Fruit fly (Drosophila melanogaster) whole organism, embryonic: ENCODE measurements around the gene slp1.
A peak's percentile ranks its signal among the peaks of the same experiment; 100 is the strongest.

Experiments used
- Atf6 ChIP-seq: fragments of 200-800 bp; sonication (Bioruptor generic); IDR thresholded peaks from 2 replicates; pipeline ENCODE4 v1.3.6; 2022; ENCODE audit warnings: missing biosample characterization, missing genetic modification characterization
- CG10321 ChIP-seq: fragments of 200-800 bp; sonication (Bioruptor generic); IDR thresholded peaks from 2 replicates; pipeline ENCODE4 v1.3.6; 2022; ENCODE audit warnings: missing biosample characterization, missing genetic modification characterization
- CG10431 ChIP-seq: fragments of 200-800 bp; sonication (Bioruptor generic); optimal IDR thresholded peaks from 3 replicates; lab custom pipeline; 2018; ENCODE audit warnings: missing biosample characterization, mild to moderate bottlenecking, missing genetic modification characterization
- CG11247 ChIP-seq: fragments of 200-800 bp; sonication (Bioruptor generic); IDR thresholded peaks from 2 replicates; pipeline ENCODE4 v1.3.6; 2022; ENCODE audit warnings: missing biosample characterization, missing genetic modification characterization
- CG12942 ChIP-seq: fragments of 200-800 bp; sonication (Bioruptor generic); optimal IDR thresholded peaks from 3 replicates; lab custom pipeline; 2016; ENCODE audit warnings: missing biosample characterization, missing genetic modification characterization
- CG17328 ChIP-seq: fragments of 200-800 bp; sonication (Bioruptor generic); IDR thresholded peaks from 2 replicates; pipeline ENCODE4 v1.3.6; 2022; ENCODE audit warnings: missing biosample characterization, missing genetic modification characterization
- CG17385 ChIP-seq: fragments of 200-800 bp; sonication (Bioruptor generic); optimal IDR thresholded peaks from 3 replicates; lab custom pipeline; 2018; ENCODE audit warnings: missing biosample characterization, mild to moderate bottlenecking, missing genetic modification characterization
- CG17612 ChIP-seq: fragments of 200-800 bp; sonication (Bioruptor generic); IDR thresholded peaks from 2 replicates; pipeline ENCODE4 v1.3.6; 2022; ENCODE audit warnings: missing biosample characterization, missing genetic modification characterization
- CG2116 ChIP-seq: fragments of 200-800 bp; sonication (Bioruptor generic); optimal IDR thresholded peaks from 3 replicates; lab custom pipeline; 2018; ENCODE audit warnings: missing biosample characterization, mild to moderate bottlenecking, missing genetic modification characterization
- CG2712 ChIP-seq: fragments of 200-800 bp; optimal IDR thresholded peaks from 3 replicates; lab custom pipeline; 2019; ENCODE audit warnings: missing biosample characterization, mild to moderate bottlenecking, missing genetic modification characterization, moderate library complexity
- CG32767 ChIP-seq: fragments of 200-800 bp; sonication (Bioruptor generic); IDR thresholded peaks from 2 replicates; pipeline ENCODE4 v1.3.6; 2022; ENCODE audit warnings: missing biosample characterization, missing genetic modification characterization
- CG33557 ChIP-seq: fragments of 200-800 bp; sonication (Bioruptor generic); optimal IDR thresholded peaks from 2 replicates; lab custom pipeline; 2019; ENCODE audit warnings: missing biosample characterization, mild to moderate bottlenecking, missing genetic modification characterization, moderate library complexity
- CG3838 ChIP-seq: fragments of 200-800 bp; sonication (Bioruptor generic); optimal IDR thresholded peaks from 3 replicates; lab custom pipeline; 2016; ENCODE audit warnings: missing biosample characterization, missing genetic modification characterization
- CG3847 ChIP-seq: fragments of 200-800 bp; sonication (Bioruptor generic); IDR thresholded peaks from 2 replicates; pipeline ENCODE4 v1.3.6; 2022; ENCODE audit warnings: missing biosample characterization, missing genetic modification characterization
- CG8281 ChIP-seq: fragments of 200-800 bp; sonication (Bioruptor generic); optimal IDR thresholded peaks from 2 replicates; lab custom pipeline; 2018; ENCODE audit warnings: missing biosample characterization, mild to moderate bottlenecking, missing genetic modification characterization, moderate library complexity
- CG8944 ChIP-seq: fragments of 200-800 bp; sonication (Bioruptor generic); optimal IDR thresholded peaks from 3 replicates; lab custom pipeline; 2016; ENCODE audit warnings: missing biosample characterization, missing genetic modification characterization
- CG9437 ChIP-seq: fragments of 200-800 bp; sonication (Bioruptor generic); optimal IDR thresholded peaks from 2 replicates; lab custom pipeline; 2018; ENCODE audit warnings: missing biosample characterization, mild to moderate bottlenecking, missing genetic modification characterization
- CG9932 ChIP-seq: fragments of 200-800 bp; sonication (Bioruptor generic); IDR thresholded peaks from 2 replicates; pipeline ENCODE4 v1.3.6; 2022; ENCODE audit warnings: missing biosample characterization, missing genetic modification characterization
- Dip2 ChIP-seq: fragments of 200-800 bp; sonication (Bioruptor generic); IDR thresholded peaks from 2 replicates; pipeline ENCODE4 v1.3.6; 2022; ENCODE audit warnings: missing biosample characterization, missing genetic modification characterization
- Doc3 ChIP-seq: fragments of 200-800 bp; sonication (Bioruptor generic); IDR thresholded peaks from 3 replicates; pipeline ENCODE4 v1.3.6; 2022; ENCODE audit warnings: missing biosample characterization, missing genetic modification characterization; ENCODE audit not compliant: partially characterized antibody
- Ets97D ChIP-seq: fragments of 200-800 bp; sonication (Bioruptor generic); optimal IDR thresholded peaks from 3 replicates; lab custom pipeline; 2016; ENCODE audit warnings: missing biosample characterization, missing genetic modification characterization
- Gug ChIP-seq: fragments of 200-800 bp; sonication (Bioruptor generic); IDR thresholded peaks from 4 replicates; pipeline ENCODE4 v1.3.6; 2022; ENCODE audit warnings: missing biosample characterization, missing genetic modification characterization
- HLHmδ ChIP-seq: fragments of 200-800 bp; sonication (Bioruptor generic); optimal IDR thresholded peaks from 2 replicates; lab custom pipeline; 2018; ENCODE audit warnings: missing biosample characterization, mild to moderate bottlenecking, missing genetic modification characterization, moderate library complexity
- Hr39 ChIP-seq: fragments of >200 bp; optimal IDR thresholded peaks from 2 replicates; lab custom pipeline; 2017
- Hr51 ChIP-seq, 2 experiments: fragments of 200-800 bp; sonication (Bioruptor generic); optimal IDR thresholded peaks; 2 replicates in 1 of 2; 3 replicates in 1 of 2; lab custom pipeline; 2016 to 2018; ENCODE audit warnings: missing biosample characterization in 2 of 2, missing genetic modification characterization in 2 of 2, mild to moderate bottlenecking in 1 of 2, moderate library complexity in 1 of 2
- Hsf ChIP-seq: fragments of 200-800 bp; sonication (Bioruptor generic); optimal IDR thresholded peaks from 3 replicates; lab custom pipeline; 2016; ENCODE audit warnings: missing biosample characterization, missing genetic modification characterization
- Lpt ChIP-seq: fragments of >200 bp; optimal IDR thresholded peaks from 2 replicates; lab custom pipeline; 2018; ENCODE audit warnings: missing biosample characterization, missing genetic modification characterization
- NC2β ChIP-seq: fragments of 200-800 bp; sonication (Bioruptor generic); optimal IDR thresholded peaks from 2 replicates; lab custom pipeline; 2016; ENCODE audit warnings: missing biosample characterization, missing genetic modification characterization
- Xbp1 ChIP-seq: fragments of 200-800 bp; sonication (Bioruptor generic); optimal IDR thresholded peaks from 3 replicates; lab custom pipeline; 2016; ENCODE audit warnings: missing biosample characterization, mild to moderate bottlenecking, missing genetic modification characterization
- YL-1 ChIP-seq: fragments of 200-800 bp; sonication (Bioruptor generic); optimal IDR thresholded peaks from 3 replicates; lab custom pipeline; 2017; ENCODE audit warnings: missing biosample characterization, mild to moderate bottlenecking, missing genetic modification characterization
- bab2 ChIP-seq: fragments of 200-800 bp; sonication (Bioruptor generic); optimal IDR thresholded peaks from 2 replicates; lab custom pipeline; 2016; ENCODE audit warnings: missing biosample characterization, missing genetic modification characterization
- bbx ChIP-seq: fragments of 200-800 bp; sonication (Bioruptor generic); IDR thresholded peaks from 2 replicates; pipeline ENCODE4 v1.3.6; 2022; ENCODE audit warnings: missing biosample characterization, missing genetic modification characterization; ENCODE audit not compliant: partially characterized antibody
- bigmax ChIP-seq: fragments of 200-800 bp; sonication (Bioruptor generic); optimal IDR thresholded peaks from 2 replicates; lab custom pipeline; 2018; ENCODE audit warnings: missing biosample characterization, mild to moderate bottlenecking, missing genetic modification characterization
- cas ChIP-seq: fragments of 200-800 bp; sonication (Bioruptor generic); IDR thresholded peaks from 2 replicates; pipeline ENCODE4 v1.3.6; 2022; ENCODE audit warnings: missing biosample characterization, missing genetic modification characterization
- crc ChIP-seq: fragments of 200-800 bp; sonication (Bioruptor generic); optimal IDR thresholded peaks from 2 replicates; lab custom pipeline; 2016; ENCODE audit warnings: missing biosample characterization, missing genetic modification characterization
- croc ChIP-seq: fragments of 200-800 bp; sonication (Bioruptor generic); conservative IDR thresholded peaks from 3 replicates; pipeline ENCODE4 v1.3.6; 2022; ENCODE audit warnings: missing biosample characterization, missing genetic modification characterization
- dm ChIP-seq: fragments of 200-800 bp; sonication (Bioruptor generic); optimal IDR thresholded peaks from 3 replicates; lab custom pipeline; 2016; ENCODE audit warnings: missing biosample characterization, missing genetic modification characterization
- gem ChIP-seq: fragments of 200-800 bp; sonication (Bioruptor generic); optimal IDR thresholded peaks from 2 replicates; lab custom pipeline; 2019; ENCODE audit warnings: missing biosample characterization, mild to moderate bottlenecking, missing genetic modification characterization, moderate library complexity
- gfzf ChIP-seq: fragments of 200-800 bp; sonication (Bioruptor generic); optimal IDR thresholded peaks from 2 replicates; lab custom pipeline; 2016; ENCODE audit warnings: missing biosample characterization, mild to moderate bottlenecking, missing genetic modification characterization, moderate library complexity
- hb ChIP-seq: fragments of 200-800 bp; sonication (Bioruptor generic); IDR thresholded peaks from 3 replicates; pipeline ENCODE4 v1.3.6; 2022; ENCODE audit warnings: missing biosample characterization, missing genetic modification characterization; ENCODE audit not compliant: partially characterized antibody
- inv ChIP-seq: fragments of 200-800 bp; sonication (Bioruptor generic); IDR thresholded peaks from 2 replicates; pipeline ENCODE4 v1.3.6; 2022; ENCODE audit warnings: missing biosample characterization, missing genetic modification characterization; ENCODE audit not compliant: partially characterized antibody
- kah ChIP-seq: fragments of 200-800 bp; sonication (Bioruptor generic); optimal IDR thresholded peaks from 2 replicates; lab custom pipeline; 2018; ENCODE audit warnings: missing biosample characterization, mild to moderate bottlenecking, missing genetic modification characterization
- mam ChIP-seq: fragments of 200-800 bp; sonication (Bioruptor generic); optimal IDR thresholded peaks from 3 replicates; lab custom pipeline; 2016; ENCODE audit warnings: missing biosample characterization, missing genetic modification characterization
- nerfin-1 ChIP-seq: fragments of 200-800 bp; sonication (Bioruptor generic); optimal IDR thresholded peaks from 3 replicates; lab custom pipeline; 2019; ENCODE audit warnings: missing biosample characterization, mild to moderate bottlenecking, missing genetic modification characterization, moderate library complexity
- nom ChIP-seq: fragments of 200-800 bp; sonication (Bioruptor generic); optimal IDR thresholded peaks from 2 replicates; lab custom pipeline; 2017; ENCODE audit warnings: missing biosample characterization, missing genetic modification characterization, mild to moderate bottlenecking, moderate library complexity, missing genetic modification reagents
- pum ChIP-seq: fragments of 200-800 bp; sonication (Bioruptor generic); optimal IDR thresholded peaks from 2 replicates; lab custom pipeline; 2016; ENCODE audit warnings: missing biosample characterization, missing genetic modification characterization
- repo ChIP-seq: fragments of 200-800 bp; sonication (Bioruptor generic); optimal IDR thresholded peaks from 2 replicates; lab custom pipeline; 2016; ENCODE audit warnings: missing biosample characterization, missing genetic modification characterization
- salm ChIP-seq: fragments of 200-800 bp; sonication (Bioruptor generic); optimal IDR thresholded peaks from 2 replicates; lab custom pipeline; 2018; ENCODE audit warnings: missing biosample characterization, mild to moderate bottlenecking, missing genetic modification characterization
- tll ChIP-seq, 2 experiments: fragments of 200-800 bp in 1 of 2; fragments of >200 bp in 1 of 2; sonication (Bioruptor generic) in 1 of 2; optimal IDR thresholded peaks; 2 replicates each; lab custom pipeline; 2017 to 2019; ENCODE audit warnings: missing biosample characterization in 2 of 2, missing genetic modification characterization in 2 of 2, mild to moderate bottlenecking in 1 of 2, moderate library complexity in 1 of 2
- usp ChIP-seq: fragments of >200 bp; optimal IDR thresholded peaks from 2 replicates; lab custom pipeline; 2017; ENCODE audit warnings: missing biosample characterization, missing genetic modification characterization
- yki ChIP-seq: fragments of >200 bp; optimal IDR thresholded peaks from 3 replicates; lab custom pipeline; 2018

slp1 gene

dm6 chr2L:3776614-3777196 lies 48.8 kb upstream of the slp1 start (continued):
- no peak for TF ChIP-seq bbx (GFP tag; lab: Robert Waterston, UW)
- TF ChIP-seq NC2β = peak; percentile 10
- TF ChIP-seq yki (lab: Kevin White, UChicago) = no peak
- peak; percentile 20 to 93 for TF ChIP-seq Hr51 (GFP tag; optimal IDR thresholded peaks at IDR 0.05; lab: Kevin White, UChicago)
- no peak for TF ChIP-seq cas
- TF ChIP-seq nerfin-1 = peak; percentile 93
- peak; percentile 79 for TF ChIP-seq CG9437
- no peak for TF ChIP-seq crc (GFP tag; lab: Kevin White, UChicago)
- peak; percentile 98 for TF ChIP-seq CG2712 (tag; lab: Kevin White, UChicago)
- TF ChIP-seq pum = no peak
- TF ChIP-seq dm (GFP tag; lab: Kevin White, UChicago) = no peak
- TF ChIP-seq CG11247 (GFP tag; lab: Robert Waterston, UW) = peak; percentile 54; the same call in 1 of the 2 replicates
- no peak for TF ChIP-seq repo
- TF ChIP-seq gem = peak; percentile 96
- TF ChIP-seq CG3838 = no peak
- TF ChIP-seq mam (GFP tag; lab: Kevin White, UChicago) = no peak
- TF ChIP-seq CG8281 (tag; lab: Kevin White, UChicago) = peak; percentile 61
- TF ChIP-seq CG9932 (GFP tag; lab: Robert Waterston, UW) = peak; percentile 38; the same call in 1 of the 2 replicates
- TF ChIP-seq Lpt = no peak
- no peak for TF ChIP-seq Hr39 (lab: Kevin White, UChicago)
- TF ChIP-seq Xbp1 (GFP tag; lab: Kevin White, UChicago) = peak; percentile 81
- no peak for TF ChIP-seq gfzf (GFP tag; lab: Kevin White, UChicago)
- peak; percentile 40 for TF ChIP-seq Hsf (GFP tag; lab: Kevin White, UChicago)
- TF ChIP-seq CG10431 (GFP tag; lab: Kevin White, UChicago) = peak; percentile 53
- peak; percentile 46 for TF ChIP-seq CG17612
- no peak for TF ChIP-seq Dip2
- no peak for TF ChIP-seq CG10321 (GFP tag; lab: Robert Waterston, UW)
- TF ChIP-seq tll (GFP tag; optimal IDR thresholded peaks at IDR 0.05; lab: Kevin White, UChicago) = peak in 1 of 2 experiments; percentile 42
- TF ChIP-seq Gug (GFP tag; lab: Robert Waterston, UW) = peak; percentile 38; the same call in 1 of the 4 replicates
- TF ChIP-seq CG12942 (GFP tag; lab: Kevin White, UChicago) = peak; percentile 70
- no peak for TF ChIP-seq usp
- no peak for TF ChIP-seq inv
- TF ChIP-seq bigmax (GFP tag; lab: Kevin White, UChicago) = no peak
- peak; percentile 83 for TF ChIP-seq CG32767 (GFP tag; lab: Robert Waterston, UW)
- peak; percentile 51 for TF ChIP-seq CG2116 (GFP tag; lab: Kevin White, UChicago)
- TF ChIP-seq nom (GFP tag; lab: Kevin White, UChicago) = peak; percentile 89
- TF ChIP-seq kah (GFP tag; lab: Kevin White, UChicago) = peak; percentile 82
- peak; percentile 90 for TF ChIP-seq CG17328 (GFP tag; lab: Robert Waterston, UW)
- peak; percentile 96 for TF ChIP-seq CG33557 (GFP tag; lab: Kevin White, UChicago)
- TF ChIP-seq Doc3 (GFP tag; lab: Robert Waterston, UW) = no peak
- TF ChIP-seq salm (tag; lab: Kevin White, UChicago) = peak; percentile 83
- no peak for TF ChIP-seq HLHmδ (GFP tag; lab: Kevin White, UChicago)
- no peak for TF ChIP-seq bab2 (GFP tag; lab: Kevin White, UChicago)
- TF ChIP-seq hb (GFP tag; lab: Robert Waterston, UW) = no peak
- TF ChIP-seq CG8944 = no peak
- TF ChIP-seq YL-1 (GFP tag; lab: Kevin White, UChicago) = peak; percentile 18
- peak; percentile 85 for TF ChIP-seq CG17385 (GFP tag; lab: Kevin White, UChicago)
- peak; percentile 84 for TF ChIP-seq Atf6 (GFP tag; lab: Robert Waterston, UW)
- no peak for TF ChIP-seq Ets97D
- TF ChIP-seq CG3847 (GFP tag; lab: Robert Waterston, UW) = peak; percentile 60
- peak; percentile 80 for TF ChIP-seq croc
